Fruit fly (Drosophila melanogaster): Measurements from ENCODE around the gene spirit.

The spirit gene

dm6 chrX:8538182-8538581 lies 35.2 kb downstream of the spirit start:
- no peak for TF ChIP-seq CG17801 (GFP tag; optimal IDR thresholded peaks at IDR 0.05; ENCODE audit: partially characterized antibody)

dm6 chrX:8536649-8537048 lies 36.7 kb downstream of the spirit start:
- no peak for TF ChIP-seq CG17801 (GFP tag; optimal IDR thresholded peaks at IDR 0.05; ENCODE audit: partially characterized antibody)

DNA sequence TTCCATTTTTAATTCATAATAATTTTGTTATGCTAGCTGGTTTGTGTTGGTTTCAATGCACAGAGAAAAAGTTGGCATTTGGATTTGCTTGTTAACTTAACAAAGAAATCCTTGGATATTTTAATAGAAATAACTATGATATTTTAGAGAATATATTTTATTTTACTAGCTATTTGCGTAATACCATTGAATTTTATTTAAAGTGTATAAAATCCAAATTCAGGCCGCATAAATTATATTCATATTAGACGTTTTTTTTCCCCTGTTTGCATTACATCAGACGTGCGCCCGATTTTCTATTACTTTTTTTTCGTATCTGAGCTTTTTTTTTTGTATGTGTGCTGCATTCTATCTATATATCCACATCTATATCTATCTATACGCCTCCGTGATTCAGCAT lies 38.7 kb downstream of the spirit start:
- TF ChIP-seq CG17801 (GFP tag; optimal IDR thresholded peaks at IDR 0.05; ENCODE audit: partially characterized antibody), result no peak

DNA sequence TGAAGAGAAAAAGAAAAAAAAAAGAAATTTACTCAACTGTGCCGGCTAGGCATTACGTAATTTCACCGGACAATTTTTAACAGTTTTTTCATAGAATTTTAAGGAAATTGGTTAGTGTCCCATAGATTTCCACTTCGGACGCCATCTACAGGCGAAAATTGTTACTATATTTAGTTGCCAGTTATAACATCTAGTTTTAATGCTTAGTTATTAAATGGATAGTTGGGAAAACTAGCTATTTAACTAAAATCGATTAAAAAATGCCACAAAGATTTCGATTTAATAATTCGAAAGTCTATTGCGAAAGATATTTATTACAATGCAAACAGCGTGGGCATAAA lies 39.1 kb downstream of the spirit start:
- TF ChIP-seq CG17801 (GFP tag; optimal IDR thresholded peaks at IDR 0.05; ENCODE audit: partially characterized antibody), result no peak

dm6 chrX:8533589-8534320 lies 39.6 kb downstream of the spirit start:
- peak; percentile 91 for TF ChIP-seq CG17801 (GFP tag; optimal IDR thresholded peaks at IDR 0.05; ENCODE audit: partially characterized antibody)

DNA sequence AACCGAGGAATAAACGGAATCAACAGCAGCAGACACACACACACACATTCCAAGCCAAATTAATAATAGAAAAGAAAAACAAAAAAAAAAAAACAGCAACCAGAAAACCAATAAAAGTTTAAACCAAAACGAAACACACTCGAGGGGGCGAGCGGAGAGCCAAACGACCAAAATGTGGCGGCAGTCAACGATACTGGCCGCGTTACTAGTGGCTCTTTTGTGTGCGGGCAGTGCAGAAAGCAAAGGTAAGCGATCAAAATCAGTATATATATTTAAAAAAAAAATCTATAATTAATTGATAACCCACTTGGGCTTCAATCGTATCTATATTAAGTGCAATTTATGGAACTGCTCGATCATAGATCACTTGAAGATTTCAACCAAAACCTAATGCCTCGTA lies 41.6 kb downstream of the spirit start:
- TF ChIP-seq CG17801 (GFP tag; optimal IDR thresholded peaks at IDR 0.05; ENCODE audit: partially characterized antibody), result no peak

dm6 chrX:8529598-8529997 lies 43.8 kb downstream of the spirit start, which contains the start of gene PIP82:
TSS of gene PIP82 (minus strand) at chrX:8529698.
- TF ChIP-seq CG17801 (GFP tag; optimal IDR thresholded peaks at IDR 0.05; ENCODE audit: partially characterized antibody), result no peak

- no peak for TF ChIP-seq CG17801 (GFP tag; optimal IDR thresholded peaks at IDR 0.05; ENCODE audit: partially characterized antibody)
These were observed 49.7 kb downstream of the spirit start for dm6 chrX:8523572-8524155.

DNA sequence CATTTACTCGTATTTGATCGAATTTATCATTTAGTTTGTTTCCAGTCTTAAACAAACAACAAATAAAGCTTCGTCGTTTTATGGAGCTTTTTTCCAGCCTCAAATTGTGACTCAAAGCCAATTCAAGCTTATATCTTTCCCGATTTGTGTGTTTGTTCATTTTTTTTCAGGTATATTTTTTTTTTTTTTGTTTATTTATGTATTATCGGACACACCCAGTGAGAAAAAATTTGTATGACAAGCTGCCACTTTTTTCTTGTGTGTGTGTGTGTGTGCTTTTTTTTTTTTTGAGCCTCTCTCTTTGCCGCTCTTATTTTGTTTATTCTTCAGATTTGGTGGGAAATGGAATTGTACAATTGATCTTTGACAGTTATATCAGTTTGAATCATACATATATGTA lies 50.9 kb downstream of the spirit start:
- TF ChIP-seq CG17801 (GFP tag; optimal IDR thresholded peaks at IDR 0.05; ENCODE audit: partially characterized antibody), result no peak

dm6 chrX:8521492-8521891 lies 51.9 kb downstream of the spirit start:
- peak; percentile 67 for TF ChIP-seq CG17801 (GFP tag; optimal IDR thresholded peaks at IDR 0.05; ENCODE audit: partially characterized antibody)

Measured in ovary, adult (tissue).